Fruit fly (Drosophila melanogaster) whole organism, adult: Measurements from ENCODE around the gene CG7276.

Source experiments
- CG11617 ChIP-seq: fragments of 200-800 bp; sonication (Bioruptor generic); optimal IDR thresholded peaks from 2 replicates; lab custom pipeline; 2017; ENCODE audit warnings: mild to moderate bottlenecking, missing biosample characterization, missing genetic modification reagents, missing genetic modification characterization
- CG12768 ChIP-seq: fragments of 200-800 bp; sonication (Bioruptor generic); optimal IDR thresholded peaks from 2 replicates; lab custom pipeline; 2017; ENCODE audit warnings: missing biosample characterization, missing genetic modification characterization, mild to moderate bottlenecking, moderate library complexity, missing genetic modification reagents
- CG14711 ChIP-seq: fragments of 200-800 bp; sonication (Bioruptor generic); optimal IDR thresholded peaks from 2 replicates; lab custom pipeline; 2018; ENCODE audit warnings: missing biosample characterization, mild to moderate bottlenecking, missing genetic modification characterization, moderate library complexity
- CG1620 ChIP-seq: fragments of 200-800 bp; sonication (Bioruptor generic); optimal IDR thresholded peaks from 2 replicates; lab custom pipeline; 2016; ENCODE audit warnings: missing biosample characterization, missing genetic modification characterization
- CG33017 ChIP-seq: fragments of 200-800 bp; sonication (Bioruptor generic); optimal IDR thresholded peaks from 2 replicates; lab custom pipeline; 2018; ENCODE audit warnings: missing biosample characterization, mild to moderate bottlenecking, missing genetic modification characterization, moderate library complexity
- CG5204 ChIP-seq: fragments of 200-800 bp; sonication (Bioruptor generic); optimal IDR thresholded peaks from 2 replicates; lab custom pipeline; 2016; ENCODE audit warnings: missing biosample characterization, missing genetic modification characterization
- CG7045 ChIP-seq: fragments of 200-800 bp; sonication (Bioruptor generic); optimal IDR thresholded peaks from 2 replicates; lab custom pipeline; 2017; ENCODE audit warnings: missing biosample characterization, mild to moderate bottlenecking, missing genetic modification characterization
- CG7101 ChIP-seq: fragments of 200-800 bp; sonication (Bioruptor generic); optimal IDR thresholded peaks from 2 replicates; lab custom pipeline; 2018; ENCODE audit warnings: missing biosample characterization, mild to moderate bottlenecking, missing genetic modification characterization, moderate library complexity
- Clk ChIP-seq: fragments of 200-800 bp; sonication (Bioruptor generic); optimal IDR thresholded peaks from 2 replicates; lab custom pipeline; 2017; ENCODE audit warnings: missing biosample characterization, missing genetic modification characterization
- Crg-1 ChIP-seq: fragments of 200-800 bp; sonication (Bioruptor generic); optimal IDR thresholded peaks from 2 replicates; lab custom pipeline; 2016; ENCODE audit warnings: missing biosample characterization, missing genetic modification characterization
- Hr96 ChIP-seq: fragments of 200-800 bp; sonication (Bioruptor generic); optimal IDR thresholded peaks from 2 replicates; lab custom pipeline; 2016; ENCODE audit warnings: missing biosample characterization, missing genetic modification characterization
- Mnt ChIP-seq: fragments of 200-800 bp; sonication (Bioruptor generic); optimal IDR thresholded peaks from 2 replicates; lab custom pipeline; 2016; ENCODE audit warnings: missing biosample characterization, mild to moderate bottlenecking, missing genetic modification characterization
- bab1 ChIP-seq: fragments of 200-800 bp; sonication (Bioruptor generic); optimal IDR thresholded peaks from 3 replicates; lab custom pipeline; 2019; ENCODE audit warnings: missing biosample characterization, mild to moderate bottlenecking, missing genetic modification characterization, moderate library complexity
- cic ChIP-seq: fragments of 200-800 bp; sonication (Bioruptor generic); optimal IDR thresholded peaks from 2 replicates; lab custom pipeline; 2017; ENCODE audit warnings: missing biosample characterization, mild to moderate bottlenecking, missing genetic modification characterization, moderate library complexity
- cnc ChIP-seq, 2 experiments: fragments of >200 bp; optimal IDR thresholded peaks; 2 replicates each; lab custom pipeline; 2017
- kay ChIP-seq: fragments of 200-800 bp; sonication (Bioruptor generic); peaks from one replicate; lab custom pipeline; 2016; ENCODE audit warnings: missing biosample characterization, missing genetic modification characterization, borderline replicate concordance
- ovo ChIP-seq: fragments of 200-800 bp; sonication (Bioruptor generic); optimal IDR thresholded peaks from 2 replicates; lab custom pipeline; 2016; ENCODE audit warnings: missing biosample characterization, missing genetic modification characterization
- pad ChIP-seq: fragments of 200-800 bp; sonication (Bioruptor generic); optimal IDR thresholded peaks from 3 replicates; lab custom pipeline; 2017; ENCODE audit warnings: missing biosample characterization, missing genetic modification characterization, mild to moderate bottlenecking, moderate library complexity, missing genetic modification reagents
- tj ChIP-seq: fragments of 200-800 bp; sonication (Bioruptor generic); optimal IDR thresholded peaks from 3 replicates; lab custom pipeline; 2017; ENCODE audit warnings: missing biosample characterization, mild to moderate bottlenecking, missing genetic modification characterization, moderate library complexity
- toe ChIP-seq: fragments of 200-800 bp; sonication (Bioruptor generic); optimal IDR thresholded peaks from 2 replicates; lab custom pipeline; 2016; ENCODE audit warnings: missing biosample characterization, missing genetic modification characterization

The CG7276 gene

dm6 chr3L:15537916-15538581 lies 40.0 kb downstream of the CG7276 start:
- TF ChIP-seq CG11617 (GFP tag; lab: Kevin White, UChicago) (peak; percentile 74), toe (GFP tag; lab: Kevin White, UChicago) (peak; percentile 50), CG33017 (tag; lab: Kevin White, UChicago) (peak; percentile 43), CG14711 (tag; lab: Kevin White, UChicago) (peak; percentile 65), CG7101 (tag; lab: Kevin White, UChicago) (peak; percentile 49), Clk (no peak), ovo (no peak), cic (GFP tag; lab: Kevin White, UChicago) (peak; percentile 58), CG12768 (peak; percentile 6), CG1620 (GFP tag; lab: Kevin White, UChicago) (no peak), CG5204 (GFP tag; lab: Kevin White, UChicago) (peak; percentile 63), CG7045 (peak; percentile 28), pad (GFP tag; lab: Kevin White, UChicago) (peak; percentile 48), cnc (optimal IDR thresholded peaks at IDR 0.05; lab: Kevin White, UChicago) (no peak), Crg-1 (GFP tag; lab: Kevin White, UChicago) (peak; percentile 13), Mnt (peak; percentile 57), Hr96 (peak; percentile 41), kay (GFP tag; lab: Kevin White, UChicago) (no peak), tj (GFP tag; lab: Kevin White, UChicago) (peak; percentile 77), bab1 (GFP tag; lab: Kevin White, UChicago) (no peak)

dm6 chr3L:15538582-15539490 lies 40.8 kb downstream of the CG7276 start:
- TF ChIP-seq Hr96 (no peak), bab1 (GFP tag; lab: Kevin White, UChicago) (no peak), Mnt (no peak), toe (GFP tag; lab: Kevin White, UChicago) (no peak), kay (GFP tag; lab: Kevin White, UChicago) (peak; percentile 60), cic (GFP tag; lab: Kevin White, UChicago) (peak; percentile 63), CG33017 (tag; lab: Kevin White, UChicago) (no peak)

DNA sequence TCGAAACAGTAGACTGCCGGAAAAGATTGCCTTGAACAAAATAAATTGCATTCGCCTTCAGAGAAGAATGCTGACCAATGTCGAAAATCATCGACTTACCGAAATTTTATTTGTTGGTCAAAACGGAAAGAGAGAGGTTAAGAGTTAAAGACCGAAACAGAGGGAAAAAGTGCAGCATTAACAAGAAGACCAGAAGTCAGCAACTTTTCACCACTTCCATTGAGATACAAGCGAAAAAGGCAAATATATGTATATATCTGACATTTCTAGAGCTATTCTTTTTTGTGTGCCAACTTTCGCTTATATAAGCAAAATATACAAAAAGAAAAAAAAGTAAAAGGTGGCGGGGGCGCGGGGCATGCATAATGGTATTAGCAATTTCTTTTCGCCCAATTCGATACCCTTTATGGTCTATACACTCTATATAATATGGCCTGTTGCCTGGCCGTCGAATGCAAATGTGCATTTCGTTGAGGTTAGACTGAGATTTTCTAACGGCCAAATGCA lies 42.0 kb downstream of the CG7276 start:
- TF ChIP-seq tj (GFP tag; lab: Kevin White, UChicago) (peak; percentile 97), CG7101 (tag; lab: Kevin White, UChicago) (no peak), Clk (no peak)

DNA sequence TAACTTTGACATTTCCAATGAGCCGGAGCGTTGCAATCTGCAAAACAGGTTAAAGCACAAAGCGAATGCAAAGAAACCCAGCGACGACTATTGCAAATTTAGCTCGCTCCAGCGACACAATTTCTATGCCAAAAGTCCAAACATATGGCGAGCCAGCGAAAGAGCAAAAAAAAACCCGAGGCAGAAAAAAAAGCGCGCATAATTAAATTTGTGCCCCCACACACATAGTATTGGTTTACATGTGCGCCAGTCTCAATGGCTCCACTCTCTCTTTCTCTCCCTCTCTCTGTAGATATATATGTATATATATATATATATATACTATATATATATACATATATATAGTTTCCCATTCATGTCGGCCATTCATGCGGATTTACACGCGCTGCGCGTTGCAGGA lies 42.7 kb downstream of the CG7276 start:
- TF ChIP-seq CG5204 (GFP tag; lab: Kevin White, UChicago) = no peak
- TF ChIP-seq cnc (optimal IDR thresholded peaks at IDR 0.05; lab: Kevin White, UChicago) = no peak
- TF ChIP-seq toe (GFP tag; lab: Kevin White, UChicago) = no peak
- no peak for TF ChIP-seq Mnt
- no peak for TF ChIP-seq CG33017 (tag; lab: Kevin White, UChicago)
- TF ChIP-seq cic (GFP tag; lab: Kevin White, UChicago) = no peak
- TF ChIP-seq CG11617 (GFP tag; lab: Kevin White, UChicago) = no peak
- TF ChIP-seq ovo = no peak
- no peak for TF ChIP-seq CG14711 (tag; lab: Kevin White, UChicago)
- TF ChIP-seq CG7045 = no peak
- no peak for TF ChIP-seq CG1620 (GFP tag; lab: Kevin White, UChicago)
- TF ChIP-seq Clk = no peak
- no peak for TF ChIP-seq Crg-1 (GFP tag; lab: Kevin White, UChicago)
- no peak for TF ChIP-seq kay (GFP tag; lab: Kevin White, UChicago)
- no peak for TF ChIP-seq Hr96
- TF ChIP-seq pad (GFP tag; lab: Kevin White, UChicago) = no peak
- no peak for TF ChIP-seq tj (GFP tag; lab: Kevin White, UChicago)
- no peak for TF ChIP-seq bab1 (GFP tag; lab: Kevin White, UChicago)
- TF ChIP-seq CG7101 (tag; lab: Kevin White, UChicago) = no peak

DNA sequence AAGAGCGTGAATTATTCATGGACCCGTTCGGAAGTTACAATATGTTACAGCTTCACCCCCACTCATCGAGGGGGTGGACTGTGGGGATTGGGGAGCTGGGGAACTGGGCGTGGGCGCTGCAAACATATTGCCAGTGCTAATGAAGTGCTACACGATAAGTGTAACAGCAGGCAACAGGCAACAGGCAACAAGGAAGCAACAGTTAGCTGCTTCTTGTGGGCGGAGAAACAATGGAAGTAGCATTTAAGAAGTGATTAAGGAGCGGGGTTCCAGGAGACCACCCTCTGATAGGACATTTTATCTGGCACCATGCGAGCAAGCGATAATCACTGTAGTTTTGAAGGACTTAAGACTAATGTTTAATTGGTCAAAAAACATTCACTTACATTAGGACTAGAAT lies 43.3 kb downstream of the CG7276 start:
- TF ChIP-seq toe (GFP tag; lab: Kevin White, UChicago) = no peak

DNA sequence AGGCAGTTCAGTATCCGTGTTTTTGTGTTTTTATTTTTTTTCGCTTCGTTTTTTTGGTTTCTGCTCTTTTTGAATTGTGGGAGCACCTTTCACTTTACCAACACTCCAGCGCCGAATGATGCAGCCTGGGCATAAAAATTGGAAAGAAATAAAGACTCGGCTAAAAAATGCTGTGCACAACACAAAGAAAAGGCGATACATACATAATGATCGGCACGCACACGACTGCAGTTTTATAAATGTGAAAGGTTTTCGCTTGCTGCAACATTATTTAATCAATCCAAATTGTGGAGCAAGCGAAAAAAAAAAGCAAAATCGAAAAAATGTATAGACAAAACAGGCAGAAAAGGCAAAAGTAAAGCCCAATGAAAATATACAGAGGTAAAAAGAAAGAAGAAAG lies 45.0 kb downstream of the CG7276 start:
- TF ChIP-seq tj (GFP tag; lab: Kevin White, UChicago) (peak; percentile 94), Crg-1 (GFP tag; lab: Kevin White, UChicago) (no peak)
